Worm (Caenorhabditis elegans) whole organism, young adult: Measurements from ENCODE around the gene nhr-254.

ENCODE experiments used
- C06A6.2 ChIP-seq: fragments of 200-800 bp; sonication (Bioruptor generic); conservative IDR thresholded peaks from 2 replicates; pipeline ENCODE4 v1.3.6; 2022; ENCODE audit warnings: missing genetic modification characterization, missing compliant biosample characterization
- Y56A3A.18 ChIP-seq: fragments of 200-800 bp; sonication (Bioruptor generic); IDR thresholded peaks from 2 replicates; pipeline ENCODE4 v1.3.6; 2022; ENCODE audit warnings: missing genetic modification reagents, missing genetic modification characterization, missing compliant biosample characterization
- die-1 ChIP-seq: sonication (generic microtip); optimal IDR thresholded peaks from 2 replicates; lab custom pipeline; 2016; ENCODE audit warnings: missing genotype, mild to moderate bottlenecking, missing genetic modification characterization, missing compliant biosample characterization
- fkh-3 ChIP-seq: sonication (generic microtip); optimal IDR thresholded peaks from 2 replicates; lab custom pipeline; 2016; ENCODE audit warnings: mild to moderate bottlenecking, missing genetic modification characterization, missing compliant biosample characterization
- him-1 ChIP-seq: sonication (generic microtip); optimal IDR thresholded peaks from 2 replicates; lab custom pipeline; 2016; ENCODE audit warnings: missing genotype, missing genetic modification reagents, missing genetic modification characterization, missing compliant biosample characterization
- madf-3 ChIP-seq: fragments of 200-800 bp; sonication (Bioruptor generic); IDR thresholded peaks from 2 replicates; pipeline ENCODE4 v1.3.6; 2022; ENCODE audit warnings: missing genetic modification reagents, missing genetic modification characterization, missing compliant biosample characterization
- madf-6 ChIP-seq: fragments of 200-800 bp; sonication (Bioruptor generic); IDR thresholded peaks from 2 replicates; pipeline ENCODE4 v1.3.6; 2022; ENCODE audit warnings: missing genetic modification reagents, missing genetic modification characterization, missing compliant biosample characterization
- nhr-80 ChIP-seq: sonication (generic microtip); optimal IDR thresholded peaks from 2 replicates; lab custom pipeline; 2016; ENCODE audit warnings: missing genetic modification characterization, missing compliant biosample characterization
- ztf-6 ChIP-seq: fragments of 200-800 bp; sonication (Bioruptor generic); IDR thresholded peaks from 2 replicates; pipeline ENCODE4 v1.3.6; 2022; ENCODE audit warnings: missing genetic modification reagents, missing genetic modification characterization, missing compliant biosample characterization

DNA sequence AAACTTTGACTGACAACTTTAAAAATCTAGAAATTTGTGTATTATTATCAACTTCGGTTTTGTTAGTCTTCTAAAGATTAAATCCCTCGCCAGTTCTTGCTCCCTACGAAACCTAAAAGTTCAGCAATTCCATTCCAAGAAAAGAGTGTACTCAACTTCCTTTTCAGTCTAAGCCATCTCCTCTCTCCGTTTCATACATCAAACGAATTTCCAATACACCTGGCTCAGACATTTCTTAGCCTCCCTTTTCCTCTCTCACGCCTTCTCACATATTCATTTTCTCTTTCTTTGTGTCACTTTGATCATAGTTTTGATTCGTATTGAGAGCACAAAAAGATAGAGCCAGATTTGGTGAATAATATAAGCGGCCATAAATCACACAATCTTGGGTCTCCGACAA is 3.9 kb downstream of the nhr-254 start, which contains the start of gene nhr-253:
- TF ChIP-seq madf-6 (GFP tag; lab: Robert Waterston, UW) (no peak), die-1 (no peak), ztf-6 (no peak), nhr-80 (tag; lab: Kevin White, UChicago) (no peak), Y56A3A.18 (no peak), madf-3 (GFP tag; lab: Robert Waterston, UW) (no peak), fkh-3 (tag; lab: Kevin White, UChicago) (no peak), C06A6.2 (GFP tag; lab: Robert Waterston, UW) (no peak), him-1 (no peak)
